Fruit fly (Drosophila melanogaster) S2 (cell line): ENCODE measurements around the gene CG15423.

Experiments
- CG8478 ChIP-seq: fragments of >200 bp; optimal IDR thresholded peaks from 2 replicates; lab custom pipeline; 2018
- CTCF ChIP-seq, 2 experiments: fragments of >200 bp; optimal IDR thresholded peaks; 2 replicates each; lab custom pipeline; 2018

DNA sequence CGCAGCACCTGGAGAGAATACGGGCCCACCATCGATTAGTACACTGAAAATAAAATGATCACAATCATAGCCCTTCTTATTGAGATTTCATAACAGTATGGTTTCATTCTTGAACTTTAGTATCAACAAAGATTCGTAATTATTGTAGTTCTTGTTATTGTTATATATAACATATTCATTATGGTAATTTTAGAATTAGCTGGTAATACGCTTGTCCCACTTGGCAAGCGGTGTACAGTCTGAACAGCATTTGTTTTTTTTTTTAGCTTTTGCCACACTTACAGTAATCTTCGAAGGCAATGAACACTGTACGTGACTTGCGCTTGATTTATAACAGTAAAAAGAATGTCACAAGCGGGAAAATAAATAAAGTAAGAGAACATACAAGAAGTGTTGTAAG is 37.2 kb downstream of the CG15423 start:
- TF ChIP-seq CTCF (optimal IDR thresholded peaks at IDR 0.05; lab: Kevin White, UChicago) (no peak), CG8478 (lab: Kevin White, UChicago) (no peak)
